Worm (Caenorhabditis elegans) whole organism, mixed stage, embryonic: Measurements from ENCODE around the gene irld-4.

Source experiments
- M03D4.4 ChIP-seq: sonication (generic microtip); optimal IDR thresholded peaks from 2 replicates; lab custom pipeline; 2017; ENCODE audit warnings: mild to moderate bottlenecking, missing genetic modification characterization, missing compliant biosample characterization
- bed-3 ChIP-seq: fragments of 200-800 bp; sonication (Bioruptor generic); optimal IDR thresholded peaks from 3 replicates; lab custom pipeline; 2018; ENCODE audit warnings: mild to moderate bottlenecking, missing genetic modification characterization, moderate library complexity, missing compliant biosample characterization
- blmp-1 ChIP-seq: fragments of 150-350 bp; optimal IDR thresholded peaks from 2 replicates; lab custom pipeline; 2014; ENCODE audit warnings: missing biosample characterization, missing genetic modification characterization
- ceh-39 ChIP-seq: fragments of 150-350 bp; optimal IDR thresholded peaks from 2 replicates; lab custom pipeline; 2014; ENCODE audit warnings: missing biosample characterization, missing genetic modification characterization
- ceh-43 ChIP-seq: fragments of 200-800 bp; sonication (Bioruptor generic); optimal IDR thresholded peaks from 2 replicates; lab custom pipeline; 2018; ENCODE audit warnings: mild to moderate bottlenecking, missing genetic modification characterization, moderate library complexity, missing compliant biosample characterization
- ceh-83 ChIP-seq: fragments of 200-800 bp; sonication (Bioruptor generic); optimal IDR thresholded peaks from 2 replicates; lab custom pipeline; 2018; ENCODE audit warnings: mild to moderate bottlenecking, missing genetic modification characterization, missing compliant biosample characterization
- ces-1 ChIP-seq: fragments of 150-350 bp; optimal IDR thresholded peaks from 2 replicates; lab custom pipeline; 2014; ENCODE audit warnings: missing biosample characterization, missing genetic modification reagents, missing genetic modification characterization
- cnd-1 ChIP-seq: fragments of 200-800 bp; sonication (Bioruptor generic); optimal IDR thresholded peaks from 2 replicates; lab custom pipeline; 2018; ENCODE audit warnings: mild to moderate bottlenecking, missing genetic modification characterization, missing compliant biosample characterization
- drap-1 ChIP-seq: fragments of 200-800 bp; sonication (Bioruptor generic); optimal IDR thresholded peaks from 3 replicates; lab custom pipeline; 2018; ENCODE audit warnings: mild to moderate bottlenecking, missing genetic modification characterization, missing compliant biosample characterization
- elt-1 ChIP-seq: sonication (generic microtip); optimal IDR thresholded peaks from 2 replicates; lab custom pipeline; 2017; ENCODE audit warnings: missing genetic modification characterization, mild to moderate bottlenecking, missing compliant biosample characterization, antibody characterized with exemption, moderate library complexity, borderline replicate concordance; ENCODE audit not compliant: insufficient read depth
- elt-3 ChIP-seq: fragments of 150-350 bp; optimal IDR thresholded peaks from 2 replicates; lab custom pipeline; 2014; ENCODE audit warnings: missing biosample characterization, missing genetic modification characterization
- flh-1 ChIP-seq: fragments of 200-800 bp; sonication (Bioruptor generic); optimal IDR thresholded peaks from 2 replicates; lab custom pipeline; 2018; ENCODE audit warnings: mild to moderate bottlenecking, missing genetic modification characterization, moderate library complexity, missing compliant biosample characterization
- ham-2 ChIP-seq: fragments of 200-800 bp; sonication (Bioruptor generic); optimal IDR thresholded peaks from 2 replicates; lab custom pipeline; 2018; ENCODE audit warnings: mild to moderate bottlenecking, missing genetic modification characterization, missing compliant biosample characterization
- hlh-1 ChIP-seq: fragments of 150-350 bp; optimal IDR thresholded peaks from 2 replicates; lab custom pipeline; 2014; ENCODE audit warnings: missing biosample characterization, missing genetic modification reagents, missing genetic modification characterization
- lin-13 ChIP-seq: fragments of 150-350 bp; optimal IDR thresholded peaks from 2 replicates; lab custom pipeline; 2014; ENCODE audit warnings: missing biosample characterization, missing genetic modification characterization
- lin-32 ChIP-seq: fragments of 200-800 bp; sonication (Bioruptor generic); optimal IDR thresholded peaks from 2 replicates; lab custom pipeline; 2018; ENCODE audit warnings: mild to moderate bottlenecking, missing genetic modification characterization, missing compliant biosample characterization
- lsy-2 ChIP-seq: fragments of 150-350 bp; optimal IDR thresholded peaks from 2 replicates; lab custom pipeline; 2014; ENCODE audit warnings: missing biosample characterization, missing genetic modification characterization
- mab-5 ChIP-seq: fragments of 150-350 bp; optimal IDR thresholded peaks from 2 replicates; lab custom pipeline; 2014; ENCODE audit warnings: missing biosample characterization, missing genetic modification characterization
- mep-1 ChIP-seq: fragments of 150-350 bp; optimal IDR thresholded peaks from 2 replicates; lab custom pipeline; 2017; ENCODE audit warnings: missing biosample characterization, missing genetic modification reagents, missing genetic modification characterization, inconsistent platforms
- mls-2 ChIP-seq: sonication (generic microtip); optimal IDR thresholded peaks from 2 replicates; lab custom pipeline; 2016; ENCODE audit warnings: mild to moderate bottlenecking, missing genetic modification characterization, moderate library complexity, missing compliant biosample characterization
- nhr-12 ChIP-seq: fragments of 150-350 bp; optimal IDR thresholded peaks from 2 replicates; lab custom pipeline; 2014; ENCODE audit warnings: missing biosample characterization, missing genetic modification characterization
- nhr-2 ChIP-seq: fragments of 150-350 bp; optimal IDR thresholded peaks from 2 replicates; lab custom pipeline; 2014; ENCODE audit warnings: missing biosample characterization, missing genetic modification characterization
- nhr-237 ChIP-seq: fragments of 150-350 bp; optimal IDR thresholded peaks from 2 replicates; lab custom pipeline; 2014; ENCODE audit warnings: missing biosample characterization, missing genetic modification characterization
- nhr-28 ChIP-seq: fragments of 150-350 bp; optimal IDR thresholded peaks from 2 replicates; lab custom pipeline; 2014; ENCODE audit warnings: missing biosample characterization, missing genetic modification characterization
- nhr-76 ChIP-seq: sonication (generic microtip); optimal IDR thresholded peaks from 2 replicates; lab custom pipeline; 2017; ENCODE audit warnings: missing biosample characterization, missing genetic modification characterization
- pha-4 ChIP-seq: fragments of 150-350 bp; optimal IDR thresholded peaks from 2 replicates; lab custom pipeline; 2018; ENCODE audit warnings: missing biosample characterization, missing genetic modification reagents, missing genetic modification characterization
- sem-2 ChIP-seq: fragments of 200-800 bp; sonication (Bioruptor generic); optimal IDR thresholded peaks from 2 replicates; lab custom pipeline; 2018; ENCODE audit warnings: mild to moderate bottlenecking, missing genetic modification characterization, missing compliant biosample characterization
- snpc-4 ChIP-seq: fragments of 150-350 bp; optimal IDR thresholded peaks from 2 replicates; lab custom pipeline; 2014; ENCODE audit warnings: missing biosample characterization, missing genetic modification characterization
- sptf-1 ChIP-seq: sonication (generic microtip); optimal IDR thresholded peaks from 2 replicates; lab custom pipeline; 2017; ENCODE audit warnings: mild to moderate bottlenecking, missing genetic modification characterization, moderate library complexity, missing compliant biosample characterization
- tbx-8 ChIP-seq: fragments of 200-800 bp; sonication (Bioruptor generic); optimal IDR thresholded peaks from 2 replicates; lab custom pipeline; 2018; ENCODE audit warnings: mild to moderate bottlenecking, missing genetic modification characterization, moderate library complexity, missing compliant biosample characterization
- unc-120 ChIP-seq: sonication (generic microtip); optimal IDR thresholded peaks from 2 replicates; lab custom pipeline; 2017; ENCODE audit warnings: missing genetic modification characterization, missing compliant biosample characterization; ENCODE audit not compliant: poor library complexity, severe bottlenecking
- unc-39 ChIP-seq: fragments of 150-350 bp; optimal IDR thresholded peaks from 2 replicates; lab custom pipeline; 2014; ENCODE audit warnings: missing biosample characterization, missing genetic modification characterization
- unc-62 ChIP-seq: fragments of 150-350 bp; optimal IDR thresholded peaks from 2 replicates; lab custom pipeline; 2014; ENCODE audit warnings: missing biosample characterization, missing genetic modification reagents, missing genetic modification characterization
- zip-8 ChIP-seq: fragments of 150-350 bp; optimal IDR thresholded peaks from 2 replicates; lab custom pipeline; 2014; ENCODE audit warnings: missing biosample characterization, missing genetic modification characterization
- ztf-11 ChIP-seq: fragments of 150-350 bp; optimal IDR thresholded peaks from 2 replicates; lab custom pipeline; 2014; ENCODE audit warnings: missing biosample characterization, missing genetic modification characterization

The irld-4 gene

ce11 chrIV:14605143-14605542, 27.8 kb upstream of the irld-4 start:
- TF ChIP-seq nhr-76 (tag; lab: Kevin White, UChicago) (no peak), pha-4 (peak; percentile 74), nhr-237 (peak; percentile 9), blmp-1 (tag; lab: Kevin White, UChicago) (peak; percentile 48), nhr-28 (tag; lab: Kevin White, UChicago) (no peak), lsy-2 (tag; lab: Kevin White, UChicago) (peak; percentile 9), mep-1 (tag; lab: Kevin White, UChicago) (peak; percentile 13), drap-1 (no peak), hlh-1 (tag; lab: Kevin White, UChicago) (no peak), ztf-11 (no peak)

ce11 chrIV:14606469-14606868, 26.4 kb upstream of the irld-4 start:
- TF ChIP-seq unc-120 (tag; lab: Kevin White, UChicago): peak; percentile 53
- TF ChIP-seq nhr-76 (tag; lab: Kevin White, UChicago): no peak
- TF ChIP-seq unc-62 (GFP tag; lab: Kevin White, UChicago): peak; percentile 41

ce11 chrIV:14608605-14609004, 24.3 kb upstream of the irld-4 start:
- TF ChIP-seq snpc-4 (tag; lab: Kevin White, UChicago): no peak

ce11 chrIV:14609774-14610173, 23.1 kb upstream of the irld-4 start:
- TF ChIP-seq tbx-8 (GFP tag; lab: Kevin White, UChicago) (no peak), elt-1 (no peak), hlh-1 (tag; lab: Kevin White, UChicago) (no peak), nhr-2 (tag; lab: Kevin White, UChicago) (no peak), zip-8 (no peak), lsy-2 (tag; lab: Kevin White, UChicago) (no peak), drap-1 (no peak), nhr-76 (tag; lab: Kevin White, UChicago) (no peak), nhr-28 (tag; lab: Kevin White, UChicago) (no peak), mab-5 (tag; lab: Kevin White, UChicago) (no peak), ztf-11 (no peak), bed-3 (no peak), ceh-83 (no peak), pha-4 (no peak), unc-62 (GFP tag; lab: Kevin White, UChicago) (no peak), ces-1 (GFP tag; lab: Kevin White, UChicago) (no peak), lin-13 (no peak)
- TF ChIP-seq, all 35 proteins: peak for 0

ce11 chrIV:14610942-14611724, 21.8 kb upstream of the irld-4 start:
- TF ChIP-seq nhr-12 (tag; lab: Kevin White, UChicago) (no peak), nhr-237 (peak; percentile 63), elt-3 (no peak), lsy-2 (tag; lab: Kevin White, UChicago) (no peak), snpc-4 (tag; lab: Kevin White, UChicago) (no peak), ceh-39 (tag; lab: Kevin White, UChicago) (no peak), tbx-8 (GFP tag; lab: Kevin White, UChicago) (no peak), unc-120 (tag; lab: Kevin White, UChicago) (peak; percentile 19), sem-2 (no peak), nhr-28 (tag; lab: Kevin White, UChicago) (no peak), lin-13 (peak; percentile 18), unc-62 (GFP tag; lab: Kevin White, UChicago) (peak; percentile 3), flh-1 (no peak), lin-32 (GFP tag; lab: Kevin White, UChicago) (no peak), ceh-43 (GFP tag; lab: Kevin White, UChicago) (no peak), elt-1 (no peak), mab-5 (tag; lab: Kevin White, UChicago) (no peak), cnd-1 (no peak), drap-1 (no peak), mep-1 (tag; lab: Kevin White, UChicago) (peak; percentile 25), ces-1 (GFP tag; lab: Kevin White, UChicago) (no peak), ztf-11 (no peak), bed-3 (no peak), ceh-83 (no peak), blmp-1 (tag; lab: Kevin White, UChicago) (peak; percentile 76), nhr-2 (tag; lab: Kevin White, UChicago) (no peak), ham-2 (peak; percentile 36), pha-4 (peak; percentile 10), sptf-1 (no peak), zip-8 (no peak), unc-39 (tag; lab: Kevin White, UChicago) (no peak), mls-2 (no peak), hlh-1 (tag; lab: Kevin White, UChicago) (peak; percentile 3), M03D4.4 (no peak), nhr-76 (tag; lab: Kevin White, UChicago) (no peak)
